Fruit fly (Drosophila melanogaster) whole organism, wandering third instar larva: Measurements from ENCODE around the gene Tm2.

Experiments used
- CG32264 ChIP-seq: fragments of 200-800 bp; sonication (Bioruptor generic); optimal IDR thresholded peaks from 2 replicates; lab custom pipeline; 2016; ENCODE audit warnings: missing biosample characterization, missing genetic modification characterization
- CrebA ChIP-seq: fragments of 200-800 bp; sonication (Bioruptor generic); optimal IDR thresholded peaks from 2 replicates; lab custom pipeline; 2016; ENCODE audit warnings: missing biosample characterization, mild to moderate bottlenecking, missing genetic modification characterization, borderline replicate concordance
- Dfd ChIP-seq: fragments of >200 bp; optimal IDR thresholded peaks from 2 replicates; lab custom pipeline; 2017; ENCODE audit warnings: missing biosample characterization, missing genetic modification characterization
- Dif ChIP-seq: fragments of 200-275, 200-300 bp; sonication (Bioruptor generic); optimal IDR thresholded peaks from 2 replicates; lab custom pipeline; 2018; ENCODE audit warnings: missing biosample characterization, missing genetic modification characterization; ENCODE audit not compliant: partially characterized antibody
- HLH106 ChIP-seq: fragments of 200-800 bp; optimal IDR thresholded peaks from 3 replicates; lab custom pipeline; 2019; ENCODE audit warnings: missing biosample characterization, mild to moderate bottlenecking, missing genetic modification characterization, moderate library complexity
- Hnf4 ChIP-seq: fragments of 200-800 bp; sonication (Bioruptor generic); optimal IDR thresholded peaks from 2 replicates; lab custom pipeline; 2016; ENCODE audit warnings: missing biosample characterization, mild to moderate bottlenecking, missing genetic modification characterization
- Hr78 ChIP-seq: fragments of >200 bp; optimal IDR thresholded peaks from 2 replicates; lab custom pipeline; 2017; ENCODE audit warnings: missing biosample characterization, missing genetic modification characterization
- Hr83 ChIP-seq: fragments of 200-300 bp; sonication (Bioruptor generic); optimal IDR thresholded peaks from 2 replicates; lab custom pipeline; 2016; ENCODE audit warnings: missing biosample characterization, mild to moderate bottlenecking, missing genetic modification characterization, moderate library complexity; ENCODE audit not compliant: poor library complexity, severe bottlenecking
- Jra ChIP-seq: sonication (Bioruptor generic); optimal IDR thresholded peaks from 2 replicates; lab custom pipeline; 2016; ENCODE audit warnings: missing biosample characterization, missing genetic modification characterization
- Mio ChIP-seq: sonication (Bioruptor generic); optimal IDR thresholded peaks from 2 replicates; lab custom pipeline; 2016; ENCODE audit warnings: missing biosample characterization, missing genetic modification characterization
- Myc ChIP-seq: fragments of >200 bp; optimal IDR thresholded peaks from 2 replicates; lab custom pipeline; 2017
- OdsH ChIP-seq: fragments of 200-800 bp; sonication (Bioruptor generic); optimal IDR thresholded peaks from 2 replicates; lab custom pipeline; 2016; ENCODE audit warnings: missing biosample characterization, mild to moderate bottlenecking, missing genetic modification characterization
- Rel ChIP-seq, 2 experiments: fragments of 200-800 bp; sonication (Bioruptor generic) in 1 of 2; optimal IDR thresholded peaks; 2 replicates in 1 of 2; 3 replicates in 1 of 2; lab custom pipeline; 2016 to 2019; ENCODE audit warnings: mild to moderate bottlenecking in 2 of 2, missing biosample characterization in 2 of 2, missing genetic modification characterization in 2 of 2, moderate library complexity in 1 of 2
- Sp1 ChIP-seq: fragments of 200-800 bp; sonication (Bioruptor generic); optimal IDR thresholded peaks from 3 replicates; lab custom pipeline; 2019; ENCODE audit warnings: missing biosample characterization, mild to moderate bottlenecking, missing genetic modification characterization, moderate library complexity
- Vsx2 ChIP-seq: fragments of 200-300, 225-300 bp; sonication (Bioruptor generic); optimal IDR thresholded peaks from 2 replicates; lab custom pipeline; 2018; ENCODE audit warnings: missing biosample characterization, missing genetic modification characterization; ENCODE audit not compliant: partially characterized antibody
- br ChIP-seq: fragments of 200-800 bp; sonication (Bioruptor generic); optimal IDR thresholded peaks from 2 replicates; lab custom pipeline; 2016; ENCODE audit warnings: missing biosample characterization, missing genetic modification characterization
- brk ChIP-seq: fragments of 200-800 bp; sonication (Bioruptor generic); optimal IDR thresholded peaks from 2 replicates; lab custom pipeline; 2016; ENCODE audit warnings: missing biosample characterization, mild to moderate bottlenecking, missing genetic modification characterization
- dmrt93B ChIP-seq: fragments of 200-800 bp; sonication (Bioruptor generic); optimal IDR thresholded peaks from 2 replicates; lab custom pipeline; 2018; ENCODE audit warnings: missing biosample characterization, mild to moderate bottlenecking, missing genetic modification characterization
- dsf ChIP-seq: sonication (Bioruptor generic); optimal IDR thresholded peaks from 2 replicates; lab custom pipeline; 2016; ENCODE audit warnings: missing biosample characterization, missing genetic modification characterization, borderline replicate concordance
- ey ChIP-seq: fragments of 200-800 bp; sonication (Bioruptor generic); optimal IDR thresholded peaks from 2 replicates; lab custom pipeline; 2016; ENCODE audit warnings: missing biosample characterization, missing genetic modification characterization
- fru ChIP-seq: fragments of 200-800 bp; sonication (Bioruptor generic); optimal IDR thresholded peaks from 3 replicates; lab custom pipeline; 2016; ENCODE audit warnings: missing biosample characterization, mild to moderate bottlenecking, missing genetic modification characterization
- h ChIP-seq: fragments of 200-800 bp; sonication (Bioruptor generic); optimal IDR thresholded peaks from 3 replicates; lab custom pipeline; 2016; ENCODE audit warnings: missing biosample characterization, mild to moderate bottlenecking, missing genetic modification characterization
- lola ChIP-seq: fragments of >200 bp; optimal IDR thresholded peaks from 2 replicates; lab custom pipeline; 2017; ENCODE audit warnings: missing biosample characterization, missing genetic modification characterization
- pan ChIP-seq: fragments of >200 bp; optimal IDR thresholded peaks from 2 replicates; lab custom pipeline; 2017
- psq ChIP-seq: fragments of 200-800 bp; sonication (Bioruptor generic); optimal IDR thresholded peaks from 3 replicates; lab custom pipeline; 2017; ENCODE audit warnings: missing biosample characterization, mild to moderate bottlenecking, missing genetic modification characterization, moderate library complexity
- rgr ChIP-seq: fragments of 200-800 bp; sonication (Bioruptor generic); optimal IDR thresholded peaks from 3 replicates; lab custom pipeline; 2016; ENCODE audit warnings: missing biosample characterization, mild to moderate bottlenecking, missing genetic modification characterization
- sv ChIP-seq: fragments of 200-800 bp; sonication (Bioruptor generic); optimal IDR thresholded peaks from 3 replicates; lab custom pipeline; 2016; ENCODE audit warnings: missing biosample characterization, missing genetic modification characterization
- usp ChIP-seq: fragments of >200 bp; optimal IDR thresholded peaks from 2 replicates; lab custom pipeline; 2017; ENCODE audit warnings: missing biosample characterization, missing genetic modification characterization

Tm2 gene

dm6 chr3R:15320747-15321085, 10.7 kb downstream of the Tm2 start, which contains the start of gene ear:
TSS of gene ear (plus strand) at chr3R:15320756.
- TF ChIP-seq psq (GFP tag; lab: Kevin White, UChicago) (no peak), Hr78 (GFP tag; lab: Kevin White, UChicago) (no peak), CrebA (GFP tag; lab: Kevin White, UChicago) (no peak), Rel (GFP tag; optimal IDR thresholded peaks at IDR 0.05; lab: Kevin White, UChicago) (no peak), Rel (tag; optimal IDR thresholded peaks at IDR 0.05; lab: Kevin White, UChicago) (peak; percentile 14), pan (no peak), h (no peak)

dm6 chr3R:15328083-15328779, 18.2 kb downstream of the Tm2 start, which contains the start of the genes CG6236 and ea:
TSS of gene CG6236 (minus strand) at chr3R:15328269.
TSS of gene ea (plus strand) at chr3R:15328729.
- no peak for TF ChIP-seq fru
- peak; percentile 66 for TF ChIP-seq Myc (lab: Kevin White, UChicago)

dm6 chr3R:15330472-15330871, 20.5 kb downstream of the Tm2 start, which contains the start of gene mRpL9:
TSS of gene mRpL9 (plus strand) at chr3R:15330738.
- TF ChIP-seq OdsH, result peak; percentile 8
- TF ChIP-seq HLH106, result peak; percentile 57
- peak; percentile 56 for TF ChIP-seq Hr83 (GFP tag; lab: Kevin White, UChicago)
- TF ChIP-seq dmrt93B (GFP tag; lab: Kevin White, UChicago), result no peak
- TF ChIP-seq ey, result peak; percentile 28
- no peak for TF ChIP-seq dsf
- TF ChIP-seq Mio (GFP tag; lab: Kevin White, UChicago), result no peak

dm6 chr3R:15332994-15333393, 23.0 kb downstream of the Tm2 start, which contains the start of the genes Fkbp39 and Cyfip:
TSS of gene Fkbp39 (minus strand) at chr3R:15333133.
TSS of gene Cyfip (plus strand) at chr3R:15333266.
- TF ChIP-seq HLH106 (peak; percentile 49), Myc (lab: Kevin White, UChicago) (peak; percentile 79), sv (GFP tag; lab: Kevin White, UChicago) (peak; percentile 21), rgr (GFP tag; lab: Kevin White, UChicago) (no peak), Vsx2 (GFP tag; lab: Kevin White, UChicago) (no peak), Hnf4 (GFP tag; lab: Kevin White, UChicago) (no peak), Rel (GFP tag; optimal IDR thresholded peaks at IDR 0.05; lab: Kevin White, UChicago) (no peak), Rel (tag; optimal IDR thresholded peaks at IDR 0.05; lab: Kevin White, UChicago) (peak; percentile 47), CG32264 (GFP tag; lab: Kevin White, UChicago) (no peak), brk (GFP tag; lab: Kevin White, UChicago) (no peak), ey (no peak), Hr83 (GFP tag; lab: Kevin White, UChicago) (peak; percentile 86), br (GFP tag; lab: Kevin White, UChicago) (no peak), Jra (GFP tag; lab: Kevin White, UChicago) (no peak), psq (GFP tag; lab: Kevin White, UChicago) (peak; percentile 4), Sp1 (GFP tag; lab: Kevin White, UChicago) (peak; percentile 22), OdsH (peak; percentile 37)

dm6 chr3R:15339111-15339510, 29.1 kb downstream of the Tm2 start:
- TF ChIP-seq Rel (GFP tag; optimal IDR thresholded peaks at IDR 0.05; lab: Kevin White, UChicago) (no peak), Rel (tag; optimal IDR thresholded peaks at IDR 0.05; lab: Kevin White, UChicago) (peak; percentile 76), lola (GFP tag; lab: Kevin White, UChicago) (no peak), Hr78 (GFP tag; lab: Kevin White, UChicago) (no peak), usp (GFP tag; lab: Kevin White, UChicago) (no peak), ey (no peak)

dm6 chr3R:15340052-15340732, 30.2 kb downstream of the Tm2 start, which contains the start of gene SerRS-m:
TSS of gene SerRS-m (plus strand) at chr3R:15340667.
- no peak for TF ChIP-seq Vsx2 (GFP tag; lab: Kevin White, UChicago)
- no peak for TF ChIP-seq CG32264 (GFP tag; lab: Kevin White, UChicago)
- no peak for TF ChIP-seq Dfd (GFP tag; lab: Kevin White, UChicago)
- no peak for TF ChIP-seq Dif (GFP tag; lab: Kevin White, UChicago)
- no peak for TF ChIP-seq lola (GFP tag; lab: Kevin White, UChicago)
- TF ChIP-seq HLH106, result no peak
